Worm (Caenorhabditis elegans) whole organism, dauer: ENCODE measurements around the gene ztf-1.

ENCODE experiments used
- unc-62 ChIP-seq: sonication (generic microtip); optimal IDR thresholded peaks from 2 replicates; lab custom pipeline; 2017; ENCODE audit warnings: missing biosample characterization, missing genetic modification reagents, missing genetic modification characterization

ztf-1 gene

ce11 chrIII:8792251-8792650 is at the start of gene ztf-1:
Gene ztf-1, minus strand, starts transcription at chrIII:8792351.
- TF ChIP-seq unc-62: no peak

ce11 chrIII:8839813-8840212 is 47.7 kb upstream of the ztf-1 start:
- no peak for TF ChIP-seq unc-62

- TF ChIP-seq unc-62: no peak
Observed at ce11 chrIII:8838075-8838474, 45.9 kb upstream of the ztf-1 start, which contains the start of gene F44E2.4. Gene F44E2.4, minus strand, starts transcription at chrIII:8838424.

ce11 chrIII:8831059-8831750 is 39.1 kb upstream of the ztf-1 start, which contains the start of gene F44E2.10:
Gene F44E2.10, minus strand, starts transcription at chrIII:8831109.
- no peak for TF ChIP-seq unc-62

ce11 chrIII:8829245-8829644 is 37.1 kb upstream of the ztf-1 start, which contains the start of gene F44E2.3:
Gene F44E2.3, minus strand, starts transcription at chrIII:8829305.
- no peak for TF ChIP-seq unc-62

ce11 chrIII:8827128-8827527 is 35.0 kb upstream of the ztf-1 start, which contains the start of gene F54F2.9:
Gene F54F2.9, minus strand, starts transcription at chrIII:8827228.
- no peak for TF ChIP-seq unc-62

- TF ChIP-seq unc-62: no peak
Observed at ce11 chrIII:8824556-8824955, 32.4 kb upstream of the ztf-1 start.

- no peak for TF ChIP-seq unc-62
Observed at ce11 chrIII:8818599-8818998, 26.4 kb upstream of the ztf-1 start, which contains the start of gene pat-2. Gene pat-2, plus strand, starts transcription at chrIII:8818899.

DNA sequence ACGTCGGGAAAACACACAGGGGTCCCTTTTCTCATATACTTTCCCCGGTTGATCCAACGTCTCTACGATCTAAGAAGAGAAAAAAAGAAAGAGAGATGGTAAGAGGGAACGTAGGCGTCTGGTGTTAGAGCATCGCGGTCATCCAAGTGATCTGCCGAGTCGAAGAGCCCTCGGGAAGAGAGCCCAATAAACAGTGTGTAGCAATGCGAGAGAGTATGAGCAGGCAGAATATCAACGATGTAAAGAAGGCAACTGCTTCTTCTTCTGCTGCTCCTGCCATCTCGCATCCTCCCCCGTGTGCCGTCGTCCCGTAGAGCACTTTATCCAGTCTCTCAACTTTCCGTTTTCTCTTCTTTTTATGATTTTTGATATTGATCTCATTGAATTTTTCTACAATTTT is 23.5 kb upstream of the ztf-1 start:
- TF ChIP-seq unc-62: no peak

- TF ChIP-seq unc-62: no peak
Observed at ce11 chrIII:8811111-8811510, 19.0 kb upstream of the ztf-1 start.

DNA sequence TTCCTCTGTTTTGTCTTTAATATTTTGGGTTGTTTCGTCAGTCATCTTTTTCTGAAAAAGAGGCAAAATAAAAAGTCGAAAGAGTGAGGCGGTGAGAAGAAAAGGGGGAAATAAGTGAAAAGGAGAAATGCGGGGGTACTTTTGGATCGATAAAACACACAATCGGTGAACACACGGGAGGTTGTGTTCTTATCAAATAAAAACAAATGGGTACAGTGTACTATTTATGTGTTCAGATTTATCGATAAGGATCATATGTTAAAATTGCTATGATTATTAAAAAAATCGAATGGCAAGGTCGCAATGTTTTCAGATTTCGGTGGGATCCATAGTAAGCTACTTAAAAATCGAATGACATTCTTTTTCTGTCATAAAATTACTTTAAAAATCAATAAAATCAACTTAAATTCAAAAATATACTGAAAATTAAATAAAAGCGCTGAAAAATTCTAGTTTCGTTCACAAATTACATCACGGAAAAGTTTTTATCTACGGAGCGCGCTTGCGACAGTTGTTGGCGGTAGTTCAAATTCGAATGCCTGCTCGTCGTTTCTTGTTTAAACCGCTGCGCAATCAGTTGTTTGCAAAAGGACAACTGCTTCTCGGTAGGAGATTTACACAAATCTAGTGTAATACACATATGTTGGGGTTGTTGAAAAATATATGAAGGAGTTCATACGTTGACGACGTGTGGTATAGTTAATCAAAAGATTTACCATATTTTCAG is 17.3 kb upstream of the ztf-1 start, which contains the start of gene prx-19:
prx-19 (minus strand) TSS at position 51 of the 727 bp plus-strand sequence.
- no peak for TF ChIP-seq unc-62

ce11 chrIII:8807246-8807645 is 15.1 kb upstream of the ztf-1 start, which contains the start of gene F54F2.7:
Gene F54F2.7, minus strand, starts transcription at chrIII:8807346.
- TF ChIP-seq unc-62: no peak

ce11 chrIII:8805815-8806214 is 13.7 kb upstream of the ztf-1 start:
- no peak for TF ChIP-seq unc-62

- peak; percentile 14 for TF ChIP-seq unc-62
Observed at ce11 chrIII:8801864-8802818, 10.0 kb upstream of the ztf-1 start.

- no peak for TF ChIP-seq unc-62
Observed at ce11 chrIII:8801352-8801863, 9.3 kb upstream of the ztf-1 start.

ce11 chrIII:8800796-8801083 is 8.6 kb upstream of the ztf-1 start:
- no peak for TF ChIP-seq unc-62
